Fruit fly (Drosophila melanogaster) whole organism, wandering third instar larva: ENCODE measurements around the gene CG33784.

Experiments used
- Abd-B ChIP-seq: fragments of >200 bp; optimal IDR thresholded peaks from 2 replicates; lab custom pipeline; 2017; ENCODE audit warnings: missing biosample characterization, missing genetic modification characterization
- CG32264 ChIP-seq: fragments of 200-800 bp; sonication (Bioruptor generic); optimal IDR thresholded peaks from 2 replicates; lab custom pipeline; 2016; ENCODE audit warnings: missing biosample characterization, missing genetic modification characterization
- Dfd ChIP-seq: fragments of >200 bp; optimal IDR thresholded peaks from 2 replicates; lab custom pipeline; 2017; ENCODE audit warnings: missing biosample characterization, missing genetic modification characterization
- Dif ChIP-seq: fragments of 200-275, 200-300 bp; sonication (Bioruptor generic); optimal IDR thresholded peaks from 2 replicates; lab custom pipeline; 2018; ENCODE audit warnings: missing biosample characterization, missing genetic modification characterization; ENCODE audit not compliant: partially characterized antibody
- GATAd ChIP-seq: sonication (Bioruptor generic); optimal IDR thresholded peaks from 2 replicates; lab custom pipeline; 2016; ENCODE audit warnings: missing biosample characterization, missing genetic modification characterization
- Hnf4 ChIP-seq: fragments of 200-800 bp; sonication (Bioruptor generic); optimal IDR thresholded peaks from 2 replicates; lab custom pipeline; 2016; ENCODE audit warnings: missing biosample characterization, mild to moderate bottlenecking, missing genetic modification characterization
- Hr78 ChIP-seq: fragments of >200 bp; optimal IDR thresholded peaks from 2 replicates; lab custom pipeline; 2017; ENCODE audit warnings: missing biosample characterization, missing genetic modification characterization
- Hr83 ChIP-seq: fragments of 200-300 bp; sonication (Bioruptor generic); optimal IDR thresholded peaks from 2 replicates; lab custom pipeline; 2016; ENCODE audit warnings: missing biosample characterization, mild to moderate bottlenecking, missing genetic modification characterization, moderate library complexity; ENCODE audit not compliant: poor library complexity, severe bottlenecking
- Jra ChIP-seq: sonication (Bioruptor generic); optimal IDR thresholded peaks from 2 replicates; lab custom pipeline; 2016; ENCODE audit warnings: missing biosample characterization, missing genetic modification characterization
- Mio ChIP-seq: sonication (Bioruptor generic); optimal IDR thresholded peaks from 2 replicates; lab custom pipeline; 2016; ENCODE audit warnings: missing biosample characterization, missing genetic modification characterization
- Myc ChIP-seq: fragments of >200 bp; optimal IDR thresholded peaks from 2 replicates; lab custom pipeline; 2017
- N ChIP-seq: fragments of >200 bp; optimal IDR thresholded peaks from 2 replicates; lab custom pipeline; 2018; ENCODE audit warnings: missing biosample characterization, missing external identifiers, missing genetic modification characterization
- OdsH ChIP-seq: fragments of 200-800 bp; sonication (Bioruptor generic); optimal IDR thresholded peaks from 2 replicates; lab custom pipeline; 2016; ENCODE audit warnings: missing biosample characterization, mild to moderate bottlenecking, missing genetic modification characterization
- Rel ChIP-seq, 2 experiments: fragments of 200-800 bp; sonication (Bioruptor generic) in 1 of 2; optimal IDR thresholded peaks; 2 replicates in 1 of 2; 3 replicates in 1 of 2; lab custom pipeline; 2016 to 2019; ENCODE audit warnings: mild to moderate bottlenecking in 2 of 2, missing biosample characterization in 2 of 2, missing genetic modification characterization in 2 of 2, moderate library complexity in 1 of 2
- Sp1 ChIP-seq: fragments of 200-800 bp; sonication (Bioruptor generic); optimal IDR thresholded peaks from 3 replicates; lab custom pipeline; 2019; ENCODE audit warnings: missing biosample characterization, mild to moderate bottlenecking, missing genetic modification characterization, moderate library complexity
- Vsx2 ChIP-seq: fragments of 200-300, 225-300 bp; sonication (Bioruptor generic); optimal IDR thresholded peaks from 2 replicates; lab custom pipeline; 2018; ENCODE audit warnings: missing biosample characterization, missing genetic modification characterization; ENCODE audit not compliant: partially characterized antibody
- br ChIP-seq: fragments of 200-800 bp; sonication (Bioruptor generic); optimal IDR thresholded peaks from 2 replicates; lab custom pipeline; 2016; ENCODE audit warnings: missing biosample characterization, missing genetic modification characterization
- dl ChIP-seq, 2 experiments: fragments of 175-275, 200-275 bp in 1 of 2; fragments of 200-275 bp in 1 of 2; sonication (Bioruptor generic); optimal IDR thresholded peaks; lab custom pipeline; 2018; ENCODE audit warnings: mild to moderate bottlenecking in 2 of 2, missing biosample characterization in 2 of 2, missing genetic modification characterization in 2 of 2, moderate library complexity in 2 of 2; ENCODE audit not compliant: partially characterized antibody in 2 of 2, insufficient read depth in 1 of 2
- dmrt93B ChIP-seq: fragments of 200-800 bp; sonication (Bioruptor generic); optimal IDR thresholded peaks from 2 replicates; lab custom pipeline; 2018; ENCODE audit warnings: missing biosample characterization, mild to moderate bottlenecking, missing genetic modification characterization
- dsf ChIP-seq: sonication (Bioruptor generic); optimal IDR thresholded peaks from 2 replicates; lab custom pipeline; 2016; ENCODE audit warnings: missing biosample characterization, missing genetic modification characterization, borderline replicate concordance
- ey ChIP-seq: fragments of 200-800 bp; sonication (Bioruptor generic); optimal IDR thresholded peaks from 2 replicates; lab custom pipeline; 2016; ENCODE audit warnings: missing biosample characterization, missing genetic modification characterization
- foxo ChIP-seq, 2 experiments: fragments of 200-800 bp; sonication (Bioruptor generic); optimal IDR thresholded peaks; 2 replicates in 1 of 2; 3 replicates in 1 of 2; lab custom pipeline; 2016 to 2017; ENCODE audit warnings: missing biosample characterization in 2 of 2, missing genetic modification characterization in 2 of 2
- fru ChIP-seq: fragments of 200-800 bp; sonication (Bioruptor generic); optimal IDR thresholded peaks from 3 replicates; lab custom pipeline; 2016; ENCODE audit warnings: missing biosample characterization, mild to moderate bottlenecking, missing genetic modification characterization
- h ChIP-seq: fragments of 200-800 bp; sonication (Bioruptor generic); optimal IDR thresholded peaks from 3 replicates; lab custom pipeline; 2016; ENCODE audit warnings: missing biosample characterization, mild to moderate bottlenecking, missing genetic modification characterization
- jim ChIP-seq: fragments of 175-275, 200-325 bp; sonication (Bioruptor generic); optimal IDR thresholded peaks from 2 replicates; lab custom pipeline; 2016; ENCODE audit warnings: missing biosample characterization, mild to moderate bottlenecking, missing genetic modification characterization
- lola ChIP-seq: fragments of >200 bp; optimal IDR thresholded peaks from 2 replicates; lab custom pipeline; 2017; ENCODE audit warnings: missing biosample characterization, missing genetic modification characterization
- pan ChIP-seq: fragments of >200 bp; optimal IDR thresholded peaks from 2 replicates; lab custom pipeline; 2017
- psq ChIP-seq: fragments of 200-800 bp; sonication (Bioruptor generic); optimal IDR thresholded peaks from 3 replicates; lab custom pipeline; 2017; ENCODE audit warnings: missing biosample characterization, mild to moderate bottlenecking, missing genetic modification characterization, moderate library complexity
- rgr ChIP-seq: fragments of 200-800 bp; sonication (Bioruptor generic); optimal IDR thresholded peaks from 3 replicates; lab custom pipeline; 2016; ENCODE audit warnings: missing biosample characterization, mild to moderate bottlenecking, missing genetic modification characterization
- sage ChIP-seq: fragments of 200-800 bp; sonication (Bioruptor generic); optimal IDR thresholded peaks from 2 replicates; lab custom pipeline; 2016; ENCODE audit warnings: missing biosample characterization, mild to moderate bottlenecking, missing genetic modification characterization
- sv ChIP-seq: fragments of 200-800 bp; sonication (Bioruptor generic); optimal IDR thresholded peaks from 3 replicates; lab custom pipeline; 2016; ENCODE audit warnings: missing biosample characterization, missing genetic modification characterization
- tai ChIP-seq: sonication (Bioruptor generic); optimal IDR thresholded peaks from 2 replicates; lab custom pipeline; 2016; ENCODE audit warnings: missing biosample characterization, missing genetic modification characterization
- woc ChIP-seq: sonication (Bioruptor generic); optimal IDR thresholded peaks from 2 replicates; lab custom pipeline; 2016; ENCODE audit warnings: missing biosample characterization, mild to moderate bottlenecking, missing genetic modification characterization

CG33784 gene

DNA sequence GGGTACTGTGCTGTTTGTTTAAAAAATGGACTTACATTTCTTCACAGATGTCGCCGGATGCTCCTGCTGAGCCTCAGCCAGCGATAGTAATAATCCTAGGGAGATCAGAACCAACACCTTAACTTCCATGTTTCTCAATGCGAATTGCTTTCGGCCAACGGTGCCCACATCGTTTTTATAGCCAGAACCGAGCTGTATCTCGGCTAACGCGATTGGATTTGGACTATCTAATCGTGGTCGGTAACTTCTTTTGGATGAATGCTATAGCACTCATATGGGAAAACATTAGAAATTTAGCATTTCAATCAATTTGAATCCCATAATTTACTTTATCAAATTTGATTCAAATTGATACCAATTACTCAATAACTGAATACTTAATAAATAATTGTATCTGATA, 11.8 kb upstream of the CG33784 start, which contains the start of gene Npc2d:
Gene Npc2d (minus strand): TSS at position 133 of the 400 bp plus-strand sequence.
- TF ChIP-seq Sp1 (GFP tag; lab: Kevin White, UChicago) (no peak), Abd-B (GFP tag; lab: Kevin White, UChicago) (no peak), Vsx2 (no peak), pan (lab: Kevin White, UChicago) (no peak), Hr78 (GFP tag; lab: Kevin White, UChicago) (no peak), tai (GFP tag; lab: Kevin White, UChicago) (no peak), woc (GFP tag; lab: Kevin White, UChicago) (no peak), sage (GFP tag; lab: Kevin White, UChicago) (no peak), Dif (GFP tag; lab: Kevin White, UChicago) (no peak), N (GFP tag; lab: Kevin White, UChicago) (no peak), GATAd (GFP tag; lab: Kevin White, UChicago) (no peak), Myc (lab: Kevin White, UChicago) (no peak), h (GFP tag; lab: Kevin White, UChicago) (no peak), Hr83 (no peak), CG32264 (GFP tag; lab: Kevin White, UChicago) (no peak), jim (no peak), foxo (GFP tag; optimal IDR thresholded peaks at IDR 0.05; lab: Kevin White, UChicago) (no peak), sv (GFP tag; lab: Kevin White, UChicago) (no peak), OdsH (no peak), dl (GFP tag; optimal IDR thresholded peaks at IDR 0.05; lab: Kevin White, UChicago; ENCODE audit: insufficient read depth in 1 of 2, partially characterized antibody in 2 of 2) (no peak)

DNA sequence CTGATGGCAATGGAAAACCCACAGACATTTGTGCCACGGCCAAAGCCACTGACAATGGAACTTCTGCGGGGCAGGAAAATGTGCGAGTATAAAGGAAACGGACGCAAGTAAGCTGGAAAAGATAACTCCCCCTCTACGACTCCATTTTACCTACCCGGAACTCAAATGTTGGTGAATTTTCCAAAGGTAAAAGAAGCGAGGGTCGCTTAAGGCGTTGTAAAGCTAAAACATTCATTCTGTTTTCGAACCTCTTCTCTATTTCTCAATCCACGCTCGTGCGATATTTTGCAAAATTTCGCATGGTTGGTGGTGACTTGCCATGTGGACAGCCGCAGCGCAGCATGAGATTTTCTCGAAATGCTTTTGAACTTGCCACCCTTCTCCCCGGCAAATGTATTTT, 11.1 kb upstream of the CG33784 start:
- TF ChIP-seq Rel (GFP tag; optimal IDR thresholded peaks at IDR 0.05; lab: Kevin White, UChicago) (no peak), Rel (tag; optimal IDR thresholded peaks at IDR 0.05; lab: Kevin White, UChicago) (no peak), sv (GFP tag; lab: Kevin White, UChicago) (no peak), pan (lab: Kevin White, UChicago) (no peak), psq (no peak), h (GFP tag; lab: Kevin White, UChicago) (no peak)

DNA sequence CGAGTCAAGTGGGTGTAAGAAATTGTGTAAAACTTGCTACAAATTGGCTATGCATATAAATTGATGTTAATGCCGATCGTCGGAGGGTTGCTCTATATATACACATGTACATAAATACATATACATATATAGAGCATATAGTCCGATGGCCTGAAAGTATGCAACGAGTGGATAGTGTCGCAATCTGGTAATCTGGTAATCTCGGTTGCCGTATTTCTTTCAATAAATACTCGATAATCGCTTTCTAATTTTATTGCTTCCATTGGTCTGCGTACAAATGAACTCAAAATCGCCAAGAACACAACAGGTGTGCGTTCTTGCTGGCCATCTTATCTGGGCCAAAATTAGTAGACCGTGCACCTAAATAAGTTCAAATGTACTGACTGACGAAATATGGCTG, 8.3 kb upstream of the CG33784 start:
- TF ChIP-seq lola (GFP tag; lab: Kevin White, UChicago) (no peak), Hnf4 (GFP tag; lab: Kevin White, UChicago) (no peak), Abd-B (GFP tag; lab: Kevin White, UChicago) (no peak), Jra (GFP tag; lab: Kevin White, UChicago) (no peak), dmrt93B (GFP tag; lab: Kevin White, UChicago) (no peak), Dfd (GFP tag; lab: Kevin White, UChicago) (no peak), jim (no peak), br (GFP tag; lab: Kevin White, UChicago) (no peak), Hr83 (no peak), Mio (no peak), rgr (no peak), fru (GFP tag; lab: Kevin White, UChicago) (no peak), dsf (GFP tag; lab: Kevin White, UChicago) (no peak), CG32264 (GFP tag; lab: Kevin White, UChicago) (no peak), psq (no peak)
- TF ChIP-seq, all 38 proteins: peak for 0

DNA sequence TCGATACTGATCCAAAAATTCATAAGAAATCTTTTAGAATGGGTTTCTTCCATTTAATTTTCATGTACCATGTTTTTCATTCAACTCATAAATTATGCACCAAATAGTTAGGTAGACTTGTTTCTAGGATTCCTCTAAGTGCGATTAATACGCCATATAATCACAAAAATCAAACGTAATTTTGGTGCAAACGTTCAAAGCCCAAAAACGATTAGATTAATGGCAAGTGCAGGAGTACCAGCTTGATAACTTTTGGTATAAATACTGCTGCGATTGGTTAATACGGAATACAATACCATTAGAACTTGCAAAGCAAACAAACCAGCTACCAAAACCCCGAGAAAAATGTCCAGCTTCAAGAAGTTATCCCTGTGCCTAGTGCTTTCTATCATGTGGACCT, 7.8 kb upstream of the CG33784 start, which contains the start of gene Npc2c:
Gene Npc2c (plus strand): TSS at position 301 of the 400 bp plus-strand sequence.
- TF ChIP-seq fru (GFP tag; lab: Kevin White, UChicago), result no peak
- TF ChIP-seq Hnf4 (GFP tag; lab: Kevin White, UChicago), result no peak
- no peak for TF ChIP-seq psq
- TF ChIP-seq rgr, result no peak
- TF ChIP-seq tai (GFP tag; lab: Kevin White, UChicago), result no peak
- no peak for TF ChIP-seq ey (GFP tag; lab: Kevin White, UChicago)
- no peak for TF ChIP-seq woc (GFP tag; lab: Kevin White, UChicago)
- TF ChIP-seq Rel (GFP tag; optimal IDR thresholded peaks at IDR 0.05; lab: Kevin White, UChicago), result no peak
- TF ChIP-seq Rel (tag; optimal IDR thresholded peaks at IDR 0.05; lab: Kevin White, UChicago), result no peak
- no peak for TF ChIP-seq Dfd (GFP tag; lab: Kevin White, UChicago)
- no peak for TF ChIP-seq OdsH
- TF ChIP-seq, all 38 proteins: peak for 0
